Worm (Caenorhabditis elegans): ENCODE results near the gene ergi-2.
A peak's percentile ranks its signal among the peaks of the same experiment; 100 is the strongest.

The ergi-2 gene

DNA sequence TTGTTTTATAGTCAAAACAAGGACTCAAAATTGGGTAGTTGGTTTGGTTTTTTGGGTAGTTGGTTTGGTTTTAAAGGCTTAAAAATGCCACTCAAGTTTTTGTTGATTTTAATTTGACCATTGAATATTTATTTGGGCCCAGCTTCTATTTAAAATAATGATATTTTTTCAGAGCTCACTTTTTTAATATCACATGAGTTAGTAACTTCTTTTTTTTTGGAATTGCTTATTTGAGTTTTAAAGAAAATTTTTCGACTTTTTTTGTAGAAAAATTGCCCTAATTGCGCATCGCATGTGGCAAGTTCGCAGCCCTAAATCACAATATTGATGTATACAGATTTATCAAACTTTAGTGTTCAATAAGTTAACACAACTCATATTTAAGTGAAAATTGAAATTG lies 28.6 kb upstream of the ergi-2 start:
- TF ChIP-seq hmbx-1 (tag; optimal IDR thresholded peaks at IDR 0.05): no peak
- TF ChIP-seq ceh-13 (GFP tag; optimal IDR thresholded peaks at IDR 0.05): no peak
- no peak for TF ChIP-seq ets-7 (tag; optimal IDR thresholded peaks at IDR 0.05)
- TF ChIP-seq tra-4 (tag; optimal IDR thresholded peaks at IDR 0.05): no peak
- TF ChIP-seq B0310.2 (tag; optimal IDR thresholded peaks at IDR 0.05): no peak
- TF ChIP-seq tbx-37 (GFP tag; conservative IDR thresholded peaks at IDR 0.05): no peak
- TF ChIP-seq sea-1 (GFP tag; conservative IDR thresholded peaks at IDR 0.05): no peak
- no peak for TF ChIP-seq flt-1 (GFP tag; IDR thresholded peaks at IDR 0.05)
- no peak for TF ChIP-seq ama-1 (optimal IDR thresholded peaks at IDR 0.05)
- no peak for TF ChIP-seq pes-1 (GFP tag; IDR thresholded peaks at IDR 0.05)
- no peak for TF ChIP-seq hmg-4 (GFP tag; optimal IDR thresholded peaks at IDR 0.05)
- no peak for TF ChIP-seq scrt-1 (GFP tag; IDR thresholded peaks at IDR 0.05)
- no peak for TF ChIP-seq aly-1 (tag; optimal IDR thresholded peaks at IDR 0.05)

DNA sequence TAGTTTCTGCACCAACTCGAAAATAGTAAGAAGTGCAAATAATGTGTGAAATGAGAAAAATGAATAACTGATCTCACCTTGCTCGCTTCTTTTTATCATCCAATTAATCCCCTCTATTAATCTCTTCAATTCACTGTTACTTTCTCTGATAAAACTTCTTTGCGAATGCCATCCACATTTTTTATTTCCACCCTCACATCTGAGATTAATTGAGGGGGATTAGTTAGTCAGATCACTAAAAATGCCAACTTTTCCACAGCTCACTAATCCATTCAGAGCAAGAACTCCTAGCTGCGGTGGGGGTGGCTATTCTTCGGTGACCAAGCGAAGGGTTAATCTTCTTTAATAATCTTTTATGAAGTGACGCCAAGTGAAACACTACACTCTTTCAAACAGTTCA lies 27.7 kb upstream of the ergi-2 start, which contains the start of gene dsc-1:
TSS of gene dsc-1 (minus strand) at position 46 of the 400 bp plus-strand sequence.
- TF ChIP-seq sea-1 (GFP tag; conservative IDR thresholded peaks at IDR 0.05) (no peak), ceh-36 (tag; optimal IDR thresholded peaks at IDR 0.05) (peak; percentile 75), tbx-11 (GFP tag; IDR thresholded peaks at IDR 0.05) (no peak), ets-7 (tag; optimal IDR thresholded peaks at IDR 0.05) (no peak)

ce11 chrX:15027997-15028396 lies 20.9 kb upstream of the ergi-2 start:
- no peak for TF ChIP-seq tbx-11 (GFP tag; IDR thresholded peaks at IDR 0.05)
- TF ChIP-seq scrt-1 (GFP tag; IDR thresholded peaks at IDR 0.05): no peak

- TF ChIP-seq aly-1 (tag; optimal IDR thresholded peaks at IDR 0.05) (no peak), hmbx-1 (tag; optimal IDR thresholded peaks at IDR 0.05) (no peak), scrt-1 (GFP tag; IDR thresholded peaks at IDR 0.05) (no peak), hnd-1 (tag; optimal IDR thresholded peaks at IDR 0.05) (no peak), ceh-36 (tag; optimal IDR thresholded peaks at IDR 0.05) (no peak), ama-1 (optimal IDR thresholded peaks at IDR 0.05) (no peak), tbx-37 (GFP tag; conservative IDR thresholded peaks at IDR 0.05) (no peak), pes-1 (GFP tag; IDR thresholded peaks at IDR 0.05) (no peak), tbx-11 (GFP tag; IDR thresholded peaks at IDR 0.05) (no peak)
These were observed 20.5 kb upstream of the ergi-2 start for ce11 chrX:15027566-15027965.

- TF ChIP-seq hmbx-1 (tag; optimal IDR thresholded peaks at IDR 0.05) (no peak), sea-1 (GFP tag; conservative IDR thresholded peaks at IDR 0.05) (no peak), pes-1 (GFP tag; IDR thresholded peaks at IDR 0.05) (no peak), aly-1 (tag; optimal IDR thresholded peaks at IDR 0.05) (no peak), tbx-11 (GFP tag; IDR thresholded peaks at IDR 0.05) (no peak), flt-1 (GFP tag; IDR thresholded peaks at IDR 0.05) (no peak), F13C5.2 (tag; optimal IDR thresholded peaks at IDR 0.05) (no peak), hmg-4 (GFP tag; optimal IDR thresholded peaks at IDR 0.05) (no peak), hnd-1 (tag; optimal IDR thresholded peaks at IDR 0.05) (no peak), tra-4 (tag; optimal IDR thresholded peaks at IDR 0.05) (no peak), ceh-13 (GFP tag; optimal IDR thresholded peaks at IDR 0.05) (no peak), B0310.2 (tag; optimal IDR thresholded peaks at IDR 0.05) (no peak), ama-1 (optimal IDR thresholded peaks at IDR 0.05) (no peak), ceh-36 (tag; optimal IDR thresholded peaks at IDR 0.05) (no peak), scrt-1 (GFP tag; IDR thresholded peaks at IDR 0.05) (no peak), ets-7 (tag; optimal IDR thresholded peaks at IDR 0.05) (no peak), tbx-37 (GFP tag; conservative IDR thresholded peaks at IDR 0.05) (no peak)
These were observed 18.9 kb upstream of the ergi-2 start, which contains the start of gene seb-3 for ce11 chrX:15026008-15026407. seb-3 (plus strand) TSS chrX:15026308.

ce11 chrX:15016102-15016501 lies 9.0 kb upstream of the ergi-2 start:
- TF ChIP-seq pes-1 (GFP tag; IDR thresholded peaks at IDR 0.05) (no peak), tbx-37 (GFP tag; conservative IDR thresholded peaks at IDR 0.05) (no peak), F13C5.2 (tag; optimal IDR thresholded peaks at IDR 0.05) (no peak), B0310.2 (tag; optimal IDR thresholded peaks at IDR 0.05) (no peak), hmg-4 (GFP tag; optimal IDR thresholded peaks at IDR 0.05) (no peak), ceh-13 (GFP tag; optimal IDR thresholded peaks at IDR 0.05) (no peak), hmbx-1 (tag; optimal IDR thresholded peaks at IDR 0.05) (no peak), ama-1 (optimal IDR thresholded peaks at IDR 0.05) (no peak), tra-4 (tag; optimal IDR thresholded peaks at IDR 0.05) (no peak)

ce11 chrX:15013941-15014453 lies 6.9 kb upstream of the ergi-2 start:
- TF ChIP-seq flt-1 (GFP tag; IDR thresholded peaks at IDR 0.05) (no peak), ceh-36 (tag; optimal IDR thresholded peaks at IDR 0.05) (no peak), ets-7 (tag; optimal IDR thresholded peaks at IDR 0.05) (no peak), F13C5.2 (tag; optimal IDR thresholded peaks at IDR 0.05) (no peak), pes-1 (GFP tag; IDR thresholded peaks at IDR 0.05) (no peak), scrt-1 (GFP tag; IDR thresholded peaks at IDR 0.05) (no peak), tra-4 (tag; optimal IDR thresholded peaks at IDR 0.05) (no peak), hmg-4 (GFP tag; optimal IDR thresholded peaks at IDR 0.05) (no peak), aly-1 (tag; optimal IDR thresholded peaks at IDR 0.05) (no peak), tbx-11 (GFP tag; IDR thresholded peaks at IDR 0.05) (no peak), hnd-1 (tag; optimal IDR thresholded peaks at IDR 0.05) (no peak), sea-1 (GFP tag; conservative IDR thresholded peaks at IDR 0.05) (no peak), ceh-13 (GFP tag; optimal IDR thresholded peaks at IDR 0.05) (no peak), tbx-37 (GFP tag; conservative IDR thresholded peaks at IDR 0.05) (no peak), ama-1 (optimal IDR thresholded peaks at IDR 0.05) (no peak), B0310.2 (tag; optimal IDR thresholded peaks at IDR 0.05) (no peak), hmbx-1 (tag; optimal IDR thresholded peaks at IDR 0.05) (no peak)

Measured in whole organism, early embryonic.